Fruit fly (Drosophila melanogaster): ENCODE data around the gene SLC5A11.

- TF ChIP-seq rgr (GFP tag; optimal IDR thresholded peaks at IDR 0.05) (no peak), GATAd (GFP tag; optimal IDR thresholded peaks at IDR 0.05) (no peak), psq (GFP tag; optimal IDR thresholded peaks at IDR 0.05) (no peak), sage (GFP tag; optimal IDR thresholded peaks at IDR 0.05) (no peak), Hr78 (GFP tag; optimal IDR thresholded peaks at IDR 0.05) (no peak), dmrt93B (GFP tag; optimal IDR thresholded peaks at IDR 0.05) (no peak)
These were observed 24.2 kb upstream of the SLC5A11 start for dm6 chr2L:8229134-8229533.

Measured in whole organism, wandering third instar larva.